Fruit fly (Drosophila melanogaster): Measurements from ENCODE around the gene Hsp60A.
A peak's percentile ranks its signal among the peaks of the same experiment; 100 is the strongest.

The Hsp60A gene

dm6 chrX:11090161-11090560 is 18.1 kb upstream of the Hsp60A start, which contains the start of gene CG2076 (continued):
- TF ChIP-seq Lpt (GFP tag; optimal IDR thresholded peaks at IDR 0.05) (no peak), Meics (GFP tag; optimal IDR thresholded peaks at IDR 0.05) (no peak), CG12942 (GFP tag; optimal IDR thresholded peaks at IDR 0.05) (no peak), CG30431 (GFP tag; optimal IDR thresholded peaks at IDR 0.05) (no peak), CG15696 (tag; optimal IDR thresholded peaks at IDR 0.05) (no peak), her (GFP tag; optimal IDR thresholded peaks at IDR 0.05) (no peak), Max (GFP tag; optimal IDR thresholded peaks at IDR 0.05) (no peak), Hr39 (optimal IDR thresholded peaks at IDR 0.05) (no peak), emc (GFP tag; optimal IDR thresholded peaks at IDR 0.05) (no peak), NC2α (GFP tag; optimal IDR thresholded peaks at IDR 0.05) (no peak), Xrp1 (GFP tag; IDR thresholded peaks at IDR 0.05) (no peak), CG31365 (tag; optimal IDR thresholded peaks at IDR 0.05) (no peak), CG10209 (GFP tag; optimal IDR thresholded peaks at IDR 0.05) (no peak), CG15073 (GFP tag; optimal IDR thresholded peaks at IDR 0.05) (no peak), CG10959 (GFP tag; IDR thresholded peaks at IDR 0.05) (no peak), zf30C (GFP tag; optimal IDR thresholded peaks at IDR 0.05) (no peak), Dip3 (GFP tag; optimal IDR thresholded peaks at IDR 0.05) (no peak), BEAF-32 (GFP tag; optimal IDR thresholded peaks at IDR 0.05) (peak; percentile 81), CG8290 (GFP tag; optimal IDR thresholded peaks at IDR 0.05) (no peak), CG8290 (tag; optimal IDR thresholded peaks at IDR 0.05) (no peak), MTF-1 (GFP tag; optimal IDR thresholded peaks at IDR 0.05; ENCODE audit: borderline replicate concordance) (no peak), cas (GFP tag; IDR thresholded peaks at IDR 0.05) (no peak), Dp (GFP tag; optimal IDR thresholded peaks at IDR 0.05) (peak; percentile 77), CG11560 (tag; IDR thresholded peaks at IDR 0.05) (peak; percentile 93), Pdp1 (GFP tag; optimal IDR thresholded peaks at IDR 0.05) (peak in 1 of 2 experiments; percentile 36), CG10321 (GFP tag; IDR thresholded peaks at IDR 0.05) (no peak), CG7963 (GFP tag; IDR thresholded peaks at IDR 0.05; ENCODE audit: partially characterized antibody) (peak; percentile 94), jumu (GFP tag; optimal IDR thresholded peaks at IDR 0.05) (no peak), CG3995 (GFP tag; optimal IDR thresholded peaks at IDR 0.05) (peak; percentile 30), CG8388 (GFP tag; optimal IDR thresholded peaks at IDR 0.05) (no peak), klu (GFP tag; IDR thresholded peaks at IDR 0.05) (no peak), amos (GFP tag; IDR thresholded peaks at IDR 0.05; ENCODE audit: partially characterized antibody) (peak; percentile 84), CG2116 (GFP tag; optimal IDR thresholded peaks at IDR 0.05) (peak; percentile 73), Hr51 (GFP tag; optimal IDR thresholded peaks at IDR 0.05) (no peak), tna (GFP tag; IDR thresholded peaks at IDR 0.05; ENCODE audit: partially characterized antibody) (peak; percentile 95), caup (GFP tag; optimal IDR thresholded peaks at IDR 0.05; ENCODE audit: severe bottlenecking) (no peak), slp2 (GFP tag; optimal IDR thresholded peaks at IDR 0.05) (no peak), trem (tag; optimal IDR thresholded peaks at IDR 0.05) (peak; percentile 30), ash1 (GFP tag; optimal IDR thresholded peaks at IDR 0.05) (no peak), D (optimal IDR thresholded peaks at IDR 0.05) (no peak), D (GFP tag; optimal IDR thresholded peaks at IDR 0.05) (no peak), Dip2 (GFP tag; IDR thresholded peaks at IDR 0.05) (no peak), CG12391 (tag; optimal IDR thresholded peaks at IDR 0.05) (peak; percentile 4), ara (GFP tag; IDR thresholded peaks at IDR 0.05) (no peak), CG17385 (GFP tag; optimal IDR thresholded peaks at IDR 0.05) (no peak), NK7.1 (GFP tag; optimal IDR thresholded peaks at IDR 0.05) (no peak), CoRest (tag; optimal IDR thresholded peaks at IDR 0.05) (no peak), Camta (GFP tag; optimal IDR thresholded peaks at IDR 0.05) (no peak), CG31388 (GFP tag; optimal IDR thresholded peaks at IDR 0.05) (no peak), btn (GFP tag; optimal IDR thresholded peaks at IDR 0.05) (no peak), Abd-B (GFP tag; optimal IDR thresholded peaks at IDR 0.05) (no peak), row (GFP tag; IDR thresholded peaks at IDR 0.05) (no peak)
